Worm (Caenorhabditis elegans): Measurements from ENCODE around the gene F38E11.6.
A peak's percentile ranks its signal among the peaks of the same experiment; 100 is the strongest.

F38E11.6 gene

ce11 chrIV:9467418-9467817 is at the start of gene F38E11.6:
Gene F38E11.6, minus strand, starts transcription at chrIV:9467518.
- no peak for TF ChIP-seq fkh-10 (GFP tag; optimal IDR thresholded peaks at IDR 0.05)
- TF ChIP-seq fkh-8 (tag; optimal IDR thresholded peaks at IDR 0.05) = peak; percentile 16
- TF ChIP-seq pag-3 (tag; optimal IDR thresholded peaks at IDR 0.05; ENCODE audit: borderline replicate concordance, insufficient read depth) = no peak

DNA sequence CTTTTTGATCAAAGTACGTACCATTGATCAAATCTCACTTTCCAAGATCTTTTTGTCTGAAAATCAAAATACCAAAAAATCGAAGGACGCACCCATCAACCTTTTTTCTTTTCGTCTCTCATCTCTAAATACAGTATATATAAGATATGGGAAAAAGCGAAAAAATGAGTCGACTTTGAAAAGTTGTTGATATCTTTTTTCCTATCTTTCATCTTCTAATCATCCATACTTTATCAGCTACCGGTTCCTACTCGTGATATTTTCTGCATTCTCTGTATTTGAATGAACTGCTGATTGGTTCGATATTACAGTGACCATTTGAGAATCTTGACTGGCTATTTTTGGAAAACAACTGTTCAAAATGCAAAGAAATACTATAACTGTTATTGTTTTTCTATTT is 49.5 kb upstream of the F38E11.6 start, which contains the start of gene C33A12.19:
Gene C33A12.19 (plus strand): TSS at position 169 of the 400 bp plus-strand sequence.
- TF ChIP-seq nhr-90 (tag; optimal IDR thresholded peaks at IDR 0.05; ENCODE audit: poor library complexity) (peak; percentile 49), lir-3 (tag; optimal IDR thresholded peaks at IDR 0.05; ENCODE audit: poor library complexity) (no peak), snu-23 (GFP tag; optimal IDR thresholded peaks at IDR 0.05) (peak; percentile 46), xbp-1 (tag; optimal IDR thresholded peaks at IDR 0.05) (no peak), hpl-2 (GFP tag; optimal IDR thresholded peaks at IDR 0.05) (no peak), nhr-85 (tag) (peak; percentile 83), nhr-19 (GFP tag; conservative IDR thresholded peaks at IDR 0.05) (peak; percentile 41), efl-3 (GFP tag; optimal IDR thresholded peaks at IDR 0.05) (no peak), efl-1 (optimal IDR thresholded peaks at IDR 0.05) (no peak), efl-1 (GFP tag; optimal IDR thresholded peaks at IDR 0.05 in 1 of 2) (peak in 1 of 2 experiments; percentile 90), elt-3 (tag; optimal IDR thresholded peaks at IDR 0.05) (peak in 5 of 6 experiments; percentile 38 to 75 (median 62)), grh-1 (GFP tag; IDR thresholded peaks at IDR 0.05) (peak; percentile 57), nhr-84 (tag; optimal IDR thresholded peaks at IDR 0.05) (no peak), elt-2 (tag; optimal IDR thresholded peaks at IDR 0.05) (peak; percentile 44), lin-35 (GFP tag; optimal IDR thresholded peaks at IDR 0.05) (peak in 1 of 2 experiments; percentile 50), mef-2 (tag; optimal IDR thresholded peaks at IDR 0.05) (no peak), nhr-237 (tag; optimal IDR thresholded peaks at IDR 0.05) (no peak), ceh-90 (tag; optimal IDR thresholded peaks at IDR 0.05) (no peak), C34B4.2 (tag; optimal IDR thresholded peaks at IDR 0.05) (no peak), ces-1 (GFP tag; optimal IDR thresholded peaks at IDR 0.05) (no peak), alr-1 (tag; optimal IDR thresholded peaks at IDR 0.05; ENCODE audit: borderline replicate concordance) (no peak), blmp-1 (tag; optimal IDR thresholded peaks at IDR 0.05) (peak; percentile 65), ceh-8 (GFP tag; optimal IDR thresholded peaks at IDR 0.05) (no peak), nhr-77 (tag; optimal IDR thresholded peaks at IDR 0.05) (no peak), nhr-11 (tag; optimal IDR thresholded peaks at IDR 0.05) (no peak), unc-30 (tag; optimal IDR thresholded peaks at IDR 0.05) (no peak), lsy-2 (tag; optimal IDR thresholded peaks at IDR 0.05) (peak; percentile 20 to 70), lin-15B (tag; optimal IDR thresholded peaks at IDR 0.05) (no peak), zip-4 (GFP tag; optimal IDR thresholded peaks at IDR 0.05) (no peak), nhr-20 (tag; optimal IDR thresholded peaks at IDR 0.05) (peak; percentile 75), fkh-4 (tag; optimal IDR thresholded peaks at IDR 0.05; ENCODE audit: borderline replicate concordance) (no peak), vab-15 (tag; optimal IDR thresholded peaks at IDR 0.05) (no peak), nhr-71 (tag; optimal IDR thresholded peaks at IDR 0.05) (peak; percentile 66), C16A3.4 (tag; optimal IDR thresholded peaks at IDR 0.05) (peak; percentile 3), isw-1 (GFP tag; IDR thresholded peaks at IDR 0.05) (no peak), zag-1 (tag; optimal IDR thresholded peaks at IDR 0.05) (no peak), mep-1 (tag; optimal IDR thresholded peaks at IDR 0.05) (peak; percentile 17), dpl-1 (GFP tag; optimal IDR thresholded peaks at IDR 0.05) (no peak), lin-14 (GFP tag; optimal IDR thresholded peaks at IDR 0.05) (peak; percentile 68), tbx-2 (tag; optimal IDR thresholded peaks at IDR 0.05) (peak; percentile 28)

All from whole organism, L1 larva.